Worm (Caenorhabditis elegans) whole organism, L4 larva: Measurements from ENCODE around the gene pqn-22.

Experiments used
- F49E8.2 ChIP-seq: sonication (generic microtip); optimal IDR thresholded peaks from 2 replicates; lab custom pipeline; 2016; ENCODE audit warnings: missing compliant biosample characterization, mild to moderate bottlenecking, missing genetic modification characterization, borderline replicate concordance
- T20F7.1 ChIP-seq: fragments of 200-800 bp; sonication (Bioruptor generic); optimal IDR thresholded peaks from 2 replicates; lab custom pipeline; 2018; ENCODE audit warnings: mild to moderate bottlenecking, missing genetic modification characterization, missing compliant biosample characterization
- arid-1 ChIP-seq: fragments of 200-800 bp; sonication (Bioruptor generic); conservative IDR thresholded peaks from 2 replicates; pipeline ENCODE4 v1.3.6; 2022; ENCODE audit warnings: missing genetic modification reagents, missing genetic modification characterization, missing compliant biosample characterization
- ceh-20 ChIP-seq: fragments of 200-800 bp; sonication (Bioruptor generic); IDR thresholded peaks from 2 replicates; pipeline ENCODE4 v1.3.6; 2022; ENCODE audit warnings: missing genetic modification reagents, missing genetic modification characterization, missing compliant biosample characterization
- ceh-62 ChIP-seq: sonication (generic microtip); optimal IDR thresholded peaks from 2 replicates; lab custom pipeline; 2017; ENCODE audit warnings: missing biosample characterization, missing genetic modification characterization
- ces-1 ChIP-seq: fragments of 150-350 bp; sonication (generic microtip); optimal IDR thresholded peaks from 4 replicates; lab custom pipeline; 2014; ENCODE audit warnings: missing biosample characterization, missing genetic modification reagents, missing genetic modification characterization
- cey-2 ChIP-seq: sonication (generic microtip); optimal IDR thresholded peaks from 3 replicates; lab custom pipeline; 2017; ENCODE audit warnings: missing genetic modification characterization, mild to moderate bottlenecking, missing compliant biosample characterization, antibody characterized with exemption, borderline replicate concordance; ENCODE audit not compliant: insufficient read depth
- ctbp-1 ChIP-seq: fragments of 200-800 bp; sonication (Bioruptor generic); IDR thresholded peaks from 2 replicates; pipeline ENCODE4 v1.3.6; 2022; ENCODE audit warnings: missing genetic modification reagents, missing genetic modification characterization, missing compliant biosample characterization
- daf-16 ChIP-seq, 3 experiments: sonication (generic microtip); optimal IDR thresholded peaks; 2 replicates each; lab custom pipeline; 2016 to 2017; ENCODE audit warnings: missing genetic modification characterization in 3 of 3, missing genetic modification reagents in 3 of 3, mild to moderate bottlenecking in 2 of 3, missing compliant biosample characterization in 2 of 3, missing biosample characterization in 1 of 3, moderate library complexity in 1 of 3
- daf-19 ChIP-seq: fragments of 200-800 bp; sonication (Bioruptor generic); conservative IDR thresholded peaks from 2 replicates; pipeline ENCODE4 v1.3.6; 2022; ENCODE audit warnings: missing genetic modification characterization, missing compliant biosample characterization
- daf-8 ChIP-seq: fragments of 200-800 bp; sonication (Bioruptor generic); IDR thresholded peaks from 2 replicates; pipeline ENCODE4 v1.3.6; 2022; ENCODE audit warnings: missing genetic modification characterization, missing compliant biosample characterization
- duxl-1 ChIP-seq: sonication (generic microtip); optimal IDR thresholded peaks from 2 replicates; lab custom pipeline; 2016; ENCODE audit warnings: mild to moderate bottlenecking, missing genetic modification characterization, moderate library complexity, missing compliant biosample characterization; ENCODE audit not compliant: poor library complexity
- dve-1 ChIP-seq: sonication (generic microtip); optimal IDR thresholded peaks from 2 replicates; lab custom pipeline; 2017; ENCODE audit warnings: antibody characterized with exemption, mild to moderate bottlenecking, missing genetic modification characterization, missing compliant biosample characterization; ENCODE audit not compliant: insufficient read depth
- hif-1 ChIP-seq, 2 experiments: sonication (generic microtip); optimal IDR thresholded peaks; 2 replicates each; lab custom pipeline; 2016 to 2017; ENCODE audit warnings: missing compliant biosample characterization in 2 of 2, missing genetic modification characterization in 2 of 2, missing genetic modification reagents in 2 of 2, missing genotype in 2 of 2, mild to moderate bottlenecking in 1 of 2
- hlh-30 ChIP-seq: sonication (generic microtip); optimal IDR thresholded peaks from 2 replicates; lab custom pipeline; 2017; ENCODE audit warnings: antibody characterized with exemption, mild to moderate bottlenecking, missing genetic modification characterization, missing compliant biosample characterization; ENCODE audit not compliant: insufficient read depth
- hmg-1.1 ChIP-seq: fragments of 200-800 bp; sonication (Bioruptor generic); IDR thresholded peaks from 2 replicates; pipeline ENCODE4 v1.3.6; 2022; ENCODE audit warnings: missing genetic modification reagents, missing genetic modification characterization, missing compliant biosample characterization
- lin-13 ChIP-seq: fragments of 150-350 bp; optimal IDR thresholded peaks from 2 replicates; lab custom pipeline; 2014; ENCODE audit warnings: missing biosample characterization, missing genetic modification reagents, missing genetic modification characterization
- lin-38 ChIP-seq: fragments of 200-800 bp; sonication (Bioruptor generic); IDR thresholded peaks from 2 replicates; pipeline ENCODE4 v1.3.6; 2022; ENCODE audit warnings: missing genetic modification reagents, missing genetic modification characterization, missing compliant biosample characterization
- lir-3 ChIP-seq: sonication (generic microtip); optimal IDR thresholded peaks from 2 replicates; lab custom pipeline; 2016; ENCODE audit warnings: mild to moderate bottlenecking, missing genetic modification characterization, missing compliant biosample characterization
- lsy-2 ChIP-seq, 2 experiments: fragments of 150-350 bp in 1 of 2; sonication (generic microtip) in 1 of 2; optimal IDR thresholded peaks; 2 replicates each; lab custom pipeline; 2014 to 2017; ENCODE audit warnings: missing biosample characterization in 2 of 2, missing genetic modification characterization in 2 of 2
- madf-9 ChIP-seq: fragments of 200-800 bp; sonication (Bioruptor generic); conservative IDR thresholded peaks from 2 replicates; pipeline ENCODE4 v1.3.6; 2022; ENCODE audit warnings: missing genetic modification reagents, missing genetic modification characterization, missing compliant biosample characterization
- mdt-29 ChIP-seq: fragments of 200-800 bp; sonication (Bioruptor generic); IDR thresholded peaks from 2 replicates; pipeline ENCODE4 v1.3.6; 2022; ENCODE audit warnings: missing genetic modification reagents, missing genetic modification characterization, missing compliant biosample characterization
- mep-1 ChIP-seq: fragments of 150-350 bp; sonication (generic microtip); optimal IDR thresholded peaks from 3 replicates; lab custom pipeline; 2014; ENCODE audit warnings: missing biosample characterization, missing genetic modification characterization
- mes-2 ChIP-seq: sonication (generic microtip); optimal IDR thresholded peaks from 2 replicates; lab custom pipeline; 2016; ENCODE audit warnings: missing genotype, mild to moderate bottlenecking, missing genetic modification characterization, missing compliant biosample characterization; ENCODE audit not compliant: poor library complexity, severe bottlenecking
- nhr-11 ChIP-seq: fragments of 150-350 bp; optimal IDR thresholded peaks from 2 replicates; lab custom pipeline; 2014; ENCODE audit warnings: missing biosample characterization, missing genetic modification characterization
- nhr-76 ChIP-seq: fragments of 150-350 bp; optimal IDR thresholded peaks from 2 replicates; lab custom pipeline; 2014; ENCODE audit warnings: missing biosample characterization, missing genetic modification characterization
- nhr-77 ChIP-seq: fragments of 150-350 bp; optimal IDR thresholded peaks from 2 replicates; lab custom pipeline; 2014; ENCODE audit warnings: missing biosample characterization, missing genetic modification characterization
- pha-4 ChIP-seq, 2 experiments: fragments of 150-350 bp in 1 of 2; fragments of 200-800 bp in 1 of 2; sonication (Bioruptor generic) in 1 of 2; IDR thresholded peaks in 1 of 2; optimal IDR thresholded peaks in 1 of 2; 2 replicates each; pipeline versions ENCODE4 v1.3.6 to Lab custom; 2014 to 2022; ENCODE audit warnings: missing genetic modification characterization in 2 of 2, missing genetic modification reagents in 2 of 2, missing biosample characterization in 1 of 2, missing compliant biosample characterization in 1 of 2
- saeg-2 ChIP-seq: fragments of 200-800 bp; sonication (Bioruptor generic); IDR thresholded peaks from 2 replicates; pipeline ENCODE4 v1.3.6; 2022; ENCODE audit warnings: missing genetic modification reagents, missing genetic modification characterization, missing compliant biosample characterization
- snpc-4 ChIP-seq: fragments of 150-350 bp; optimal IDR thresholded peaks from 2 replicates; lab custom pipeline; 2014; ENCODE audit warnings: missing biosample characterization, missing genetic modification characterization
- spr-3 ChIP-seq: fragments of 200-800 bp; sonication (Bioruptor generic); optimal IDR thresholded peaks from 2 replicates; lab custom pipeline; 2018; ENCODE audit warnings: mild to moderate bottlenecking, missing genetic modification characterization, missing compliant biosample characterization
- unc-130 ChIP-seq: sonication (generic microtip); optimal IDR thresholded peaks from 2 replicates; lab custom pipeline; 2016; ENCODE audit warnings: missing genetic modification reagents, missing genetic modification characterization, missing compliant biosample characterization
- unc-62 ChIP-seq, 3 experiments: fragments of 150-350 bp in 1 of 3; sonication (generic microtip); optimal IDR thresholded peaks in 2 of 3; peaks in 1 of 3; 1 replicate in 1 of 3; 2 replicates in 2 of 3; lab custom pipeline; 2014 to 2017; ENCODE audit warnings: missing biosample characterization in 3 of 3, missing genetic modification characterization in 3 of 3, missing genetic modification reagents in 3 of 3, missing genotype in 1 of 3
- zag-1 ChIP-seq: fragments of 150-350 bp; optimal IDR thresholded peaks from 2 replicates; lab custom pipeline; 2014; ENCODE audit warnings: missing biosample characterization, missing genetic modification characterization
- ztf-11 ChIP-seq: fragments of 150-350 bp; optimal IDR thresholded peaks from 2 replicates; lab custom pipeline; 2014; ENCODE audit warnings: missing biosample characterization, missing genetic modification characterization

pqn-22 gene

DNA sequence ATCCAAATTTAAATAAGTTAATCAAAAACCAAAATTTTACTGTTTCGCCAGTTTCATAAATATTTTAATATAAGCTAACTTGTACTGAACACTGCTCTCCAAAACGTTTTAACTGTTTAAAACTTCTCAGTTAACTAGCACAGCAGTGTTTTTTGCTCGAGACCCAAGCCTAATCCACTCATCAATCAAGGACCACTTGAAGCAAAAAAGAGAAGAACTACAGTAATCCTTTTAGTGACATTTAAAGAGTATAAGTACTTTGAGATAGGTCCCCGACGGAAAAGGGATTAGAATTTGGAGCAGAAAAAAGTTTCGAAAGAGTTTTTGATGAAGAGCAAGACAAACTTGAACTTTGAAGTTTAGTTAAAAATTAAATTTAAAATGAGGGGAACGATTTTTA, 31.2 kb upstream of the pqn-22 start:
- TF ChIP-seq T20F7.1 (no peak), ceh-62 (tag; lab: Kevin White, UChicago) (no peak), hif-1 (tag; optimal IDR thresholded peaks at IDR 0.05; lab: Kevin White, UChicago) (no peak), ces-1 (GFP tag; lab: Kevin White, UChicago) (no peak), mep-1 (tag; lab: Kevin White, UChicago) (no peak), cey-2 (tag; lab: Kevin White, UChicago) (no peak), saeg-2 (GFP tag; lab: Robert Waterston, UW) (no peak), daf-8 (GFP tag; lab: Robert Waterston, UW) (no peak), lir-3 (tag; lab: Kevin White, UChicago) (no peak), ceh-20 (GFP tag; lab: Robert Waterston, UW) (peak; percentile 62; the same call in 1 of the 2 replicates), arid-1 (no peak), madf-9 (GFP tag; lab: Robert Waterston, UW) (no peak), F49E8.2 (tag; lab: Kevin White, UChicago) (no peak), lsy-2 (tag; optimal IDR thresholded peaks at IDR 0.05; lab: Kevin White, UChicago) (peak in 1 of 2 experiments; percentile 54)

DNA sequence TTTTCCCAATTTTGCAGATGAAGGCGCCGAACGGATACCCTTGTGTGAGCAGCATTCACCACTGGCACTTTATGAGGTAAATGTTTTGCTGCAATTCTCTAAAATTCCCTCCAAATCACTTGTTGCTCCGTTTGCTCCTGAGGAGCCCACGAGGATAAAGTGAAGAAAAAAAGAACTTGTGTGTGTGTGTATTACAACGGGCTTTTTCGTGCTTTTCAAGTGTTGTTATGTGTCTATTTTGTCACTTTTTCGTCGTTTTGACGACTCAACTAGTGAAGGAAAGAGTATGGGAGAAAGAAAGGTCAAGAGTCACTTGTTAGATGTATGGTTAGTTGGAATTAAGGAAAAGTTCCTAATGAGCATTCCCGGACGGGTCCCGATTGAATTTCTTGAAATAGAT, 28.6 kb upstream of the pqn-22 start:
- TF ChIP-seq unc-62 (GFP tag; optimal IDR thresholded peaks at IDR 0.05 in 1 of 2; lab: Kevin White, UChicago) (peak in 1 of 2 experiments; percentile 94), unc-62 (tag; optimal IDR thresholded peaks at IDR 0.05; lab: Kevin White, UChicago) (no peak), zag-1 (tag; lab: Kevin White, UChicago) (no peak)

DNA sequence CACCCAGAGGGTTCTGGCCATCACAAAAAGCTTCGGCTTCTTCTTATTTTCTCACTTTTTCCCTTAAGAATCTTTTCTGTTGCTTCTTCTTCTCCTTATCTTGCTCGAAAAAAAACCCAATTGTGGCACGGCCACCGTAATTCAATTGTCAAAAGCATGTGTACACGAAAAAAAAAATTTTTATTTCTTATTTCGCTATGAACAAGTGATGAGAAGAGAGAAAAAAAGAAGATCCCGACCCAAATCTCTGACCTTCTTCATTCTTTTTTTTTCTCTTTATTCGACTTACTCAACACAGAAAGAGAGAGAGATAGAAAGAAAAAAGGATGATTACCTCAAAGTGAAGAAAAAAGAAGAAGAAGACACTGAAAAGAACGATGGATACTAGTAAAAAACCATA, 27.5 kb upstream of the pqn-22 start:
- TF ChIP-seq unc-130 (GFP tag; lab: Kevin White, UChicago) (no peak), ztf-11 (tag; lab: Kevin White, UChicago) (no peak), mdt-29 (GFP tag; lab: Robert Waterston, UW) (no peak), hif-1 (tag; optimal IDR thresholded peaks at IDR 0.05; lab: Kevin White, UChicago) (no peak), lin-13 (no peak), duxl-1 (tag; lab: Kevin White, UChicago) (no peak), mes-2 (no peak), daf-19 (GFP tag; lab: Robert Waterston, UW) (no peak), arid-1 (no peak), pha-4 (GFP tag; IDR thresholded peaks at IDR 0.05; lab: Robert Waterston, UW) (no peak), pha-4 (tag; optimal IDR thresholded peaks at IDR 0.05; lab: Kevin White, UChicago) (no peak), hlh-30 (tag; lab: Kevin White, UChicago) (peak; percentile 8), lin-38 (GFP tag; lab: Robert Waterston, UW) (no peak), nhr-77 (tag; lab: Kevin White, UChicago) (no peak), ctbp-1 (GFP tag; lab: Robert Waterston, UW) (peak; percentile 41; the same call in 1 of the 2 replicates), ces-1 (GFP tag; lab: Kevin White, UChicago) (peak; percentile 75), dve-1 (tag; lab: Kevin White, UChicago) (no peak), hmg-1.1 (no peak), T20F7.1 (no peak), nhr-11 (tag; lab: Kevin White, UChicago) (no peak), daf-16 (GFP tag; optimal IDR thresholded peaks at IDR 0.05; lab: Kevin White, UChicago) (no peak), daf-16 (tag; optimal IDR thresholded peaks at IDR 0.05; lab: Kevin White, UChicago) (no peak), spr-3 (GFP tag; lab: Kevin White, UChicago) (no peak), snpc-4 (no peak), nhr-76 (tag; lab: Kevin White, UChicago) (no peak)
